Fruit fly (Drosophila melanogaster) S2 (cell line): Measurements from ENCODE around the gene CG44001.

Experiments used
- CG8478 ChIP-seq: fragments of >200 bp; optimal IDR thresholded peaks from 2 replicates; lab custom pipeline; 2018
- CTCF ChIP-seq, 2 experiments: fragments of >200 bp; optimal IDR thresholded peaks; 2 replicates each; lab custom pipeline; 2018

CG44001 gene

DNA sequence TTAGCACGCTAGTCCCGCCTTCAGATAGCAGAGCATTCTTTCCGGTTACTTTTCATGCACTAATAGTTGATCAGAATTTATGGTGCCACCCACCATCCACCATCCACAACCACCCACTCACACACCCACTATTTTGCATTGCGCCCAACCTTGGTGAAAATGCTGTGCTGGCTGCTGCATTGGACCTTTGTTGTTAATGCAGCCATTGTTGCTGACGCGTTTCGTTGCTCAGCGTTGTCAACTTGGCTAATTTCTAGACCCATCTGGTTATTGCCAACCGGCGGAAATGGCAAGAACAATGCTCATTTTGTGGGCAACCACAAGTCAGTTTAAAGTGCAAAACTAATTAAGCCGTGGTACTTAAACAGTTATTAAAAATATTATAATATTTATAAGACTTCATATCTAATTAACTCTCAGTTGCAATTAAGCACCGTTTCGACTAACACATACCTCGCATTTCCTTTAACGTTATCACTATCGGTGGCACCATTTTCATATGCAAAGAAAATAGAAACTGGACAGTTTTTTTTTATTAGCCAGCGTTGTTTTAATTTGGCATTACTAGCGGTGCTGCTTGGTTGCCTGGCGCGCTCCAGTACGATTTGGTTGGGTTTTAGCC, 45.7 kb downstream of the CG44001 start:
- no peak for TF ChIP-seq CG8478 (lab: Kevin White, UChicago)
- no peak for TF ChIP-seq CTCF (optimal IDR thresholded peaks at IDR 0.05; lab: Kevin White, UChicago)

DNA sequence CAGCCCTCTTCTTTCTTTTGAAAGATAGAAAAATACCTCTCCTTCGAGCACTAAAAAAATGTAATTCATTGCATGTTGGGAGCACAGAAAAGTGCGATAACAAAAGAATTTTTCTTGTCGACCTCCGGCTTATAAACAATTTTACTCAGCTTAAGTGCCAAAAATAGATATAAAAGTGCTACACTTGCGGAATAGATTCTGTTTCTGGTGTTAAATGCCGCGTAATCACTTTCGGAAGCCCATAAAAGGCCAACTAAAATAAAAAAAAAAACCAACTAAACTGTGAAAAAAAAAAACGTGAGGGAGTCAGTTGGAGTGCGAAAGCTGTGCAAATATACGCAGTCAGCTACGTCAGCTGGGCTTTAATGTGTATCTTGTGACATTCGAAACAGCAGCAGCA, 46.6 kb downstream of the CG44001 start:
- no peak for TF ChIP-seq CG8478 (lab: Kevin White, UChicago)
- no peak for TF ChIP-seq CTCF (optimal IDR thresholded peaks at IDR 0.05; lab: Kevin White, UChicago)

DNA sequence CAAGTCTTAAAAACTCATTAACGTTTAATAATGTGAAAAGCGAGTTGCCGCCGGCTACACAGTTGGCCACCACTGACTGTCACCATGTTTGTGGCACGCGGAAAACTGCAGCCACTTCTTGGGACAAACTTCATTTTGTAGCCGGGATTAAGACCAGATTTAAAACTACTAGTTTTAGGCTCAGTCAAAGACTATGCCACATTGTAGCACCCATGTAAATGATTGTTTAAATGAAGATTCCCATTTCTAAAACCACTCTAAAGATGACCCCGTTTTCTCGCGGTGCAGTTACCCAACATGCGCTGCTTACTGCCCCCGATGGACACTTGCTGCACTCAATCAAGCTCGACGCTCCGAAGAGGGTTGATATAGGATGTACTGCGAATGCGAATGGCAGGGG, 47.3 kb downstream of the CG44001 start:
- TF ChIP-seq CG8478 (lab: Kevin White, UChicago) (no peak), CTCF (optimal IDR thresholded peaks at IDR 0.05; lab: Kevin White, UChicago) (no peak)

DNA sequence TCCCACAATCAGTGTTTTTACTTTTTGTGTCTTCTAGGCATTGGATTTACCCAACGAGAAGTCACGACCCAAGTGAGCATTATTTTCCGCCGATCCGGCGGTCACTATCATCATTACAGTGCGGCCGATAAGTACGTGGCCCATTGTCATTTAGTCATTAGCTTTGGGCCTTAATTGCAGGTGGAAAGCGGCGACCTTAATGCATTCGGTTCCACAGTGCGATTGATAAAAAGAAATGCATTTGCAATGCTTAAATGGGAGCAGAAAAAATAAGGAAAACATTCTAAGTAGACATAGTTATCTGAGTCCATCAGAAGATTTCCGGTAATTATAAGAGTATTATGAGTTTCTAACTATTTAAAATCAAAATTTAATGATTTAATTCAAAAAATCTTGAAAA, 49.1 kb downstream of the CG44001 start:
- TF ChIP-seq CG8478 (lab: Kevin White, UChicago) (no peak), CTCF (optimal IDR thresholded peaks at IDR 0.05; lab: Kevin White, UChicago) (no peak)

DNA sequence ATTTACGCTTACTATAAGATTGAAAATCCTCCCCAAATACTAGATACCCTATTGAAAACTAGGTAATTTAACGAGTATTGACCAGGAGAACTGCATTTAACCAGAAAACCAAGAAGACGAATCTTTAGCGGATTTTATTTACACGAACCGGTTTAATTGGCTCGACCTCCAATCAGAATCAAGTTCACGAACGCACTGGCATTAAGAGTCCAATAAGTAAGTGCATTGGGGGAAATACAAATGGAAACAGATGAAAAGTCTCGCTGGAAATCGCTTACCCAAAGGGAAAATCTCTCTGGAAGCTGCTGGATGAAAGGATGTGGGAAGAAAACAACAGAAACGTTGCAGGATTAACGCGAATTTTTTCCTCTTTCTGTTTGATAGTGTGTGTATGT, 49.5 kb downstream of the CG44001 start:
- TF ChIP-seq CG8478 (lab: Kevin White, UChicago), result no peak
- TF ChIP-seq CTCF (optimal IDR thresholded peaks at IDR 0.05; lab: Kevin White, UChicago), result no peak

DNA sequence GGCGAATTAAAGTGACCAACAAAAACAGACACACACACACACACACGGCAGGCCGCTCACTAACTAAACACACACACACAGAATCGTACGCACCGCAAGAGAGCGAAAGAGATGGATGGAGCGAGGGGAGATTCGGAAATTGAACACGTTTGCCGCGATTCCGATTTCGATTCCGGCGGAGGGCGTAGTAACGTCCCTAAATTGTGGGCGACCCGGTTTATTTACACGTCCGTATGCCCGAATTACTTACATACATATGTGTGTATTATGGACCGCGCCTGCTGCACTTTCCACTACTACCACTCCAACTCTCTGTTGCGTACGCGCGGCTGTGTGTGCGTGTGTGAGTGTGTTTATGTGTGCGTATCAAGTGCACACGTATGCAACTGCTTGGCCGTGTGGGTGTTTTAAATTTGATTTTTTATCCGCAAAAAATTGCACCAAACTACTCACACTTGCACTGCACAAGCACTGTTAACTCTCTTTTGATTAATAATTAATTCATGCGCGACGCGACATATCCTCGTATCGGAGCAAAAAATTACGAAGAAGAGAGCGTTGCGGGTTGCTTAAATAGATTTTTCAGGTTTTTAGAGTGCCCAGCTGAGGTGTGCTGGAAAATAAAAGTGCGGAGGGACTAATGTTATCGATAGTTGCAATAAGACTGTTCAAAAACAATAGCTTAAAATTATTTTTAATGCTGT, 50.1 kb downstream of the CG44001 start, which contains the start of gene Pgant5:
TSS of gene Pgant5 (minus strand) at position 601 of the 704 bp plus-strand sequence.
- TF ChIP-seq CTCF (optimal IDR thresholded peaks at IDR 0.05; lab: Kevin White, UChicago) (no peak), CG8478 (lab: Kevin White, UChicago) (no peak)

DNA sequence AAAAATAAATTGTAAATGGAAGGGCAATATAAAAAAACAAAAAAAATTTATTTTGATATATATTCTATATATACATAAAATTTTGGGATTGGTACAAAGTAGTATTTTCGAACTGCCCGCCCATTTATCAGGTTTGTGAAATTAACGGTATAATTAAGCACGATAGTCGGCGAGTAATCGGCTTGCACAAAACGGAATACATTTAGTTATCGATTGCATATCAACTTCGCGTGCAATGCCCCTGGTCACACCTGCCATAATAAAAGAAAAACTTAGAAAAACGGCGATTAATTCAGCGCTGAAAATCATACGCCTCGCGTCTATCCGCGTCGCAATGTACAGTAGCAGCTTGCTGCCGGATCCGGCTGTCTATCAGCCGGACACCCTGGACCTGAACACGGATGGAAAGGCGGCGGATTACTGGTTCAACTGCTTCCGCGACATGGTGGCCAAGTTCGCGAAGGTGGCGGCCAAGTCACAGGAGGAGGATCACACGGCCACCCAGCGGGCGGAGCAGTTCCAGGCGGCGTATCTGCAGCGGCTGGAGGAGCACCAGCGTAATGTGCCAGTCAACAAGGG, 50.8 kb downstream of the CG44001 start, which contains the start of gene CG5828:
TSS of gene CG5828 (plus strand) at position 205 of the 579 bp plus-strand sequence.
- no peak for TF ChIP-seq CTCF (optimal IDR thresholded peaks at IDR 0.05; lab: Kevin White, UChicago)
- no peak for TF ChIP-seq CG8478 (lab: Kevin White, UChicago)

DNA sequence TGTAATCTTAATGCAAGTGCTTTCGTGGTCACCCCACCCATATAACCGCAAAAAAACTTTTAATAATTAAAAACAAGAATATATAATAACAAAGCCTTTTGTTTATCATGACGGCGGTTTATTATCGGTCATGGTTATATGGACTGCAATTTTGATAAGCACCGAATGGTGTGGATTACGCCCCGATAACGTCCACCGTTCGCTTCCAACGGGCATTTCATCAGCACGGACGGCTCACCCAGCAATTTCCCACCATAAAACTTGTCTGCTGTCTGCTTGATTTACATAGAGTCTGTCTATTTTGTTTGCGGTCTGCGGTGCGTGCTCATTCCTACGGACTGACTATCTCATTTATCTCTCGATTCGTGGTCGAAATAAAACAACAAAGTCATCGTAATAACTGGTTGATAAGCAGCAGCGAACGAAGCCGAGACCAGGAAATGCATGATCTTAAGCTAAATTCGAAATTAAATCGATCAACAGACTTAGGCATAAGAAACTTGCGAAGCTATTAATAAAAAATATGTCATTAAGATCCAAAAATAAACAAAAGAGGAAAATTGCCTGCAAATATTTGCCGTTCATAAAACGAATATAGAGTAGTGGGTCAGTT, 52.4 kb downstream of the CG44001 start:
- no peak for TF ChIP-seq CTCF (optimal IDR thresholded peaks at IDR 0.05; lab: Kevin White, UChicago)
- no peak for TF ChIP-seq CG8478 (lab: Kevin White, UChicago)

DNA sequence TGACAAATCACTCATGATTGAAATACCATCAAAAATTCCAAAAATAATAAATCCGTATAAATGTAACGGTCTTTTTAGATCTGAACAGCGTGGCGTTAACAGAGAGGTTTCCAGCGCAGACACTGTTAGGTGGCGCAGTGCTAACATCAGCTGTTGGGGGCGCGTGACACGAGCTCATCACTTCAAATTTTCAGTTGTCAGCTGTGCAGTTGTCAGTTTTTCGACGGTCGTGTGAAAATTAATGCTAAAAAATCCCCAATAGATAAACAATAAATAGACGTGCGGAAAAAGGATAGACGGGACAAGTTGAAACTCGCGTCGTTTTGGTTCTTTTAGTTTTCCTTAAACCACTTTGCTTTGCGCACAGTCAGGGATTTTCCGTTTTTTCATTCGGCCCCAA, 53.2 kb downstream of the CG44001 start, which contains the start of gene CG4230:
TSS of gene CG4230 (plus strand) at position 6 of the 400 bp plus-strand sequence.
- TF ChIP-seq CTCF (optimal IDR thresholded peaks at IDR 0.05; lab: Kevin White, UChicago) (no peak), CG8478 (lab: Kevin White, UChicago) (no peak)

DNA sequence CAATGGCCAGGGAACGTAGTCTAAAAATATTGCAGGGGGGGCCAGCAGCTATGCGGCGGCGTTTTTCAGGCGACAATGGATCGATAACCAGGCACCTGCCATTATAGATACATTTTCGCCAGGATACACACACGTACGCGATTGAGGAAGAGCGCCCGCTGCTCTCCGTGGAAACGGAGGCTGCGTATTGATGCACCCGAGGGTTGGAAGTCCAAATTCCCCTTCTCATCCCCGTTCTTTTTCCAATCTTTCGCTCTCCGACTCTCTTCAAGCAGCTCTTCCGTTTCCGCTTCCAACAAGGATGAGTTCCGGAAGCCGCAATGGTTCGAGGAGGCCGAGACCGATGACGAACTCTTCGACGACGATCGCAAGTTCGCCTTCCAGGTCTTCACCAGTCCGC, 53.7 kb downstream of the CG44001 start:
- TF ChIP-seq CG8478 (lab: Kevin White, UChicago) (no peak), CTCF (optimal IDR thresholded peaks at IDR 0.05; lab: Kevin White, UChicago) (no peak)
